Fruit fly (Drosophila melanogaster): ENCODE results near the gene Tudor-SN.

DNA sequence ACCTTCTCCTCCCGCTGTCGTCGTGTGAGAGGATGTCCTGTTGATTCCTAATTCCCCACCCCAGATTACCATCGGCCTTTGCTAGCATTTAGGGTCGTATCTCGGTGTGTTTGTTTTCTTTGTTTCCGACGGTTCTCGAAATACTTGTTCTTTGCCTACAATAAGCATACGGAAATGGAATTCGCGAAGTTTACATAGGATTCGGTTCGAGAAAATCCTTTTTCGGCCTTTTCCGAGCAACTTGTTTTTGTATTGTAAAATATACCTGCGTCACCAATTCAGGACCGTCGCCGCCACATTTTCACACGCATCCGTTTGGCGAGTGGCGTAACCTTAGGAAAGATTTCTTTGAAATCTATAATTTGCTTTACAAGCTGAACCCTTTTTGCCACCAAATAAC, 34.3 kb upstream of the Tudor-SN start:
- TF ChIP-seq ovo (GFP tag; optimal IDR thresholded peaks at IDR 0.05), result no peak
- TF ChIP-seq CG12768 (GFP tag; optimal IDR thresholded peaks at IDR 0.05), result no peak
- TF ChIP-seq bab1 (GFP tag; optimal IDR thresholded peaks at IDR 0.05), result no peak
- no peak for TF ChIP-seq Crg-1 (GFP tag; optimal IDR thresholded peaks at IDR 0.05)
- no peak for TF ChIP-seq Hr96 (GFP tag; optimal IDR thresholded peaks at IDR 0.05)

Measured in whole organism, adult.